Worm (Caenorhabditis elegans): ENCODE data around the gene C25A8.5.

ce11 chrIV:6956668-6957067 lies 42.6 kb upstream of the C25A8.5 start:
- no peak for TF ChIP-seq ama-1 (optimal IDR thresholded peaks at IDR 0.05)
- TF ChIP-seq B0310.2 (tag; optimal IDR thresholded peaks at IDR 0.05) = no peak
- TF ChIP-seq scrt-1 (GFP tag; IDR thresholded peaks at IDR 0.05) = no peak
- TF ChIP-seq ceh-13 (GFP tag; optimal IDR thresholded peaks at IDR 0.05) = no peak
- TF ChIP-seq ets-7 (tag; optimal IDR thresholded peaks at IDR 0.05) = no peak
- TF ChIP-seq tbx-11 (GFP tag; IDR thresholded peaks at IDR 0.05) = no peak
- TF ChIP-seq flt-1 (GFP tag; IDR thresholded peaks at IDR 0.05) = no peak
- no peak for TF ChIP-seq aly-1 (tag; optimal IDR thresholded peaks at IDR 0.05)
- TF ChIP-seq hnd-1 (tag; optimal IDR thresholded peaks at IDR 0.05) = no peak
- TF ChIP-seq tbx-37 (GFP tag; conservative IDR thresholded peaks at IDR 0.05) = no peak

Measured in whole organism, early embryonic.